Worm (Caenorhabditis elegans) whole organism, young adult: ENCODE results near the gene prx-13.
A peak's percentile ranks its signal among the peaks of the same experiment; 100 is the strongest.

Experiments
- B0019.2 ChIP-seq: fragments of 200-800 bp; sonication (Bioruptor generic); conservative IDR thresholded peaks from 2 replicates; pipeline ENCODE4 v1.3.6; 2022; ENCODE audit warnings: missing genetic modification reagents, missing genetic modification characterization, missing compliant biosample characterization
- B0035.1 ChIP-seq: sonication (generic microtip); optimal IDR thresholded peaks from 2 replicates; lab custom pipeline; 2016; ENCODE audit warnings: missing genetic modification characterization, mild to moderate bottlenecking, missing compliant biosample characterization, missing genotype, missing genetic modification reagents
- B0336.3 ChIP-seq: fragments of 200-800 bp; sonication (Bioruptor generic); IDR thresholded peaks from 2 replicates; pipeline ENCODE4 v1.3.6; 2022; ENCODE audit warnings: missing genetic modification characterization, missing compliant biosample characterization
- F22D6.2 ChIP-seq: sonication (generic microtip); optimal IDR thresholded peaks from 2 replicates; lab custom pipeline; 2016; ENCODE audit warnings: mild to moderate bottlenecking, missing genetic modification characterization, missing compliant biosample characterization
- F49E8.2 ChIP-seq: sonication (generic microtip); optimal IDR thresholded peaks from 3 replicates; lab custom pipeline; 2017; ENCODE audit warnings: missing genetic modification characterization, mild to moderate bottlenecking, missing compliant biosample characterization, antibody characterized with exemption, moderate library complexity; ENCODE audit not compliant: insufficient read depth
- F57A8.1 ChIP-seq: fragments of 200-800 bp; sonication (Bioruptor generic); optimal IDR thresholded peaks from 2 replicates; lab custom pipeline; 2018; ENCODE audit warnings: mild to moderate bottlenecking, missing genetic modification characterization, moderate library complexity, missing compliant biosample characterization
- Y56A3A.18 ChIP-seq: fragments of 200-800 bp; sonication (Bioruptor generic); IDR thresholded peaks from 2 replicates; pipeline ENCODE4 v1.3.6; 2022; ENCODE audit warnings: missing genetic modification reagents, missing genetic modification characterization, missing compliant biosample characterization
- Y95B8A.8 ChIP-seq: fragments of 200-800 bp; sonication (Bioruptor generic); IDR thresholded peaks from 2 replicates; pipeline ENCODE4 v1.3.6; 2022; ENCODE audit warnings: missing genetic modification reagents, missing genetic modification characterization, missing compliant biosample characterization
- akir-1 ChIP-seq: fragments of 200-800 bp; sonication (Bioruptor generic); optimal IDR thresholded peaks from 2 replicates; lab custom pipeline; 2018; ENCODE audit warnings: mild to moderate bottlenecking, missing genetic modification characterization, moderate library complexity, missing compliant biosample characterization
- ama-1 ChIP-seq, 3 experiments: fragments of 150-350 bp in 1 of 3; sonication (generic microtip) in 2 of 3; optimal IDR thresholded peaks; 2 replicates each; lab custom pipeline; 2014 to 2018; ENCODE audit warnings: missing biosample characterization in 2 of 3, missing genetic modification characterization in 2 of 3, missing genetic modification reagents in 2 of 3
- atf-7 ChIP-seq: sonication (generic microtip); optimal IDR thresholded peaks from 2 replicates; lab custom pipeline; 2017; ENCODE audit warnings: mild to moderate bottlenecking, missing genetic modification characterization, missing compliant biosample characterization
- bed-1 ChIP-seq: fragments of 200-800 bp; sonication (Bioruptor generic); IDR thresholded peaks from 2 replicates; pipeline ENCODE4 v1.3.6; 2022; ENCODE audit warnings: missing genetic modification reagents, missing genetic modification characterization, missing compliant biosample characterization
- ccch-3 ChIP-seq: fragments of 200-800 bp; sonication (Bioruptor generic); optimal IDR thresholded peaks from 2 replicates; lab custom pipeline; 2018; ENCODE audit warnings: mild to moderate bottlenecking, missing genetic modification characterization, missing compliant biosample characterization
- cebp-1 ChIP-seq, 2 experiments: fragments of 200-800 bp in 1 of 2; sonication (Bioruptor generic) in 1 of 2; sonication (generic microtip) in 1 of 2; IDR thresholded peaks in 1 of 2; optimal IDR thresholded peaks in 1 of 2; 2 replicates each; pipeline versions ENCODE4 v1.3.6 to Lab custom; 2017 to 2022; ENCODE audit warnings: missing compliant biosample characterization in 2 of 2, missing genetic modification characterization in 2 of 2, mild to moderate bottlenecking in 1 of 2, missing genetic modification reagents in 1 of 2, moderate library complexity in 1 of 2
- cebp-2 ChIP-seq: fragments of 200-800 bp; sonication (Bioruptor generic); IDR thresholded peaks from 2 replicates; pipeline ENCODE4 v1.3.6; 2022; ENCODE audit warnings: missing genetic modification characterization, missing compliant biosample characterization
- ceh-40 ChIP-seq: fragments of 200-800 bp; sonication (Bioruptor generic); IDR thresholded peaks from 2 replicates; pipeline ENCODE4 v1.3.6; 2022; ENCODE audit warnings: missing genetic modification characterization, missing compliant biosample characterization
- chd-7 ChIP-seq: sonication (generic microtip); optimal IDR thresholded peaks from 2 replicates; lab custom pipeline; 2016; ENCODE audit warnings: mild to moderate bottlenecking, missing genetic modification characterization, moderate library complexity, missing compliant biosample characterization
- die-1 ChIP-seq: sonication (generic microtip); optimal IDR thresholded peaks from 2 replicates; lab custom pipeline; 2016; ENCODE audit warnings: missing genotype, mild to moderate bottlenecking, missing genetic modification characterization, missing compliant biosample characterization
- dpl-1 ChIP-seq: fragments of 150-350 bp; optimal IDR thresholded peaks from 2 replicates; lab custom pipeline; 2014; ENCODE audit warnings: missing biosample characterization, missing genetic modification reagents, missing genetic modification characterization
- ets-4 ChIP-seq: fragments of 200-800 bp; sonication (Bioruptor generic); optimal IDR thresholded peaks from 2 replicates; lab custom pipeline; 2018; ENCODE audit warnings: mild to moderate bottlenecking, missing genetic modification characterization, missing compliant biosample characterization
- hlh-26 ChIP-seq: fragments of 200-800 bp; sonication (Bioruptor generic); conservative IDR thresholded peaks from 2 replicates; pipeline ENCODE4 v1.3.6; 2022; ENCODE audit warnings: missing genetic modification reagents, missing genetic modification characterization, missing compliant biosample characterization
- hmg-20 ChIP-seq: fragments of 200-800 bp; sonication (Bioruptor generic); IDR thresholded peaks from 2 replicates; pipeline ENCODE4 v1.3.6; 2022; ENCODE audit warnings: missing genetic modification reagents, missing genetic modification characterization, missing compliant biosample characterization
- let-607 ChIP-seq, 2 experiments: fragments of 200-800 bp in 1 of 2; sonication (Bioruptor generic) in 1 of 2; sonication (generic microtip) in 1 of 2; optimal IDR thresholded peaks; 2 replicates each; lab custom pipeline; 2016 to 2018; ENCODE audit warnings: mild to moderate bottlenecking in 2 of 2, missing compliant biosample characterization in 2 of 2, missing genetic modification characterization in 2 of 2, moderate library complexity in 2 of 2, missing genotype in 1 of 2
- lsy-27 ChIP-seq: sonication (generic microtip); optimal IDR thresholded peaks from 2 replicates; lab custom pipeline; 2017; ENCODE audit warnings: missing genetic modification characterization, mild to moderate bottlenecking, missing compliant biosample characterization, antibody characterized with exemption, missing genotype, borderline replicate concordance; ENCODE audit not compliant: insufficient read depth
- madf-3 ChIP-seq: fragments of 200-800 bp; sonication (Bioruptor generic); IDR thresholded peaks from 2 replicates; pipeline ENCODE4 v1.3.6; 2022; ENCODE audit warnings: missing genetic modification reagents, missing genetic modification characterization, missing compliant biosample characterization
- nfya-1 ChIP-seq: sonication (generic microtip); optimal IDR thresholded peaks from 2 replicates; lab custom pipeline; 2017; ENCODE audit warnings: antibody characterized with exemption, missing compliant biosample characterization, missing genetic modification characterization, borderline replicate concordance; ENCODE audit not compliant: insufficient read depth
- nhr-80 ChIP-seq: sonication (generic microtip); optimal IDR thresholded peaks from 2 replicates; lab custom pipeline; 2016; ENCODE audit warnings: missing genetic modification characterization, missing compliant biosample characterization
- repo-1 ChIP-seq: sonication (generic microtip); optimal IDR thresholded peaks from 2 replicates; lab custom pipeline; 2017; ENCODE audit warnings: mild to moderate bottlenecking, missing genetic modification characterization, missing compliant biosample characterization
- snpc-1.3 ChIP-seq: sonication (generic microtip); optimal IDR thresholded peaks from 2 replicates; lab custom pipeline; 2017; ENCODE audit warnings: missing genetic modification characterization, mild to moderate bottlenecking, missing compliant biosample characterization, antibody characterized with exemption, moderate library complexity, missing genotype, missing genetic modification reagents; ENCODE audit not compliant: insufficient read depth
- sptf-2 ChIP-seq: fragments of 200-800 bp; sonication (Bioruptor generic); optimal IDR thresholded peaks from 2 replicates; lab custom pipeline; 2018; ENCODE audit warnings: mild to moderate bottlenecking, missing genetic modification characterization, missing compliant biosample characterization
- tbx-9 ChIP-seq: sonication (generic microtip); optimal IDR thresholded peaks from 2 replicates; lab custom pipeline; 2016; ENCODE audit warnings: borderline replicate concordance, missing genetic modification characterization, inconsistent platforms, missing compliant biosample characterization

Gene prx-13

DNA sequence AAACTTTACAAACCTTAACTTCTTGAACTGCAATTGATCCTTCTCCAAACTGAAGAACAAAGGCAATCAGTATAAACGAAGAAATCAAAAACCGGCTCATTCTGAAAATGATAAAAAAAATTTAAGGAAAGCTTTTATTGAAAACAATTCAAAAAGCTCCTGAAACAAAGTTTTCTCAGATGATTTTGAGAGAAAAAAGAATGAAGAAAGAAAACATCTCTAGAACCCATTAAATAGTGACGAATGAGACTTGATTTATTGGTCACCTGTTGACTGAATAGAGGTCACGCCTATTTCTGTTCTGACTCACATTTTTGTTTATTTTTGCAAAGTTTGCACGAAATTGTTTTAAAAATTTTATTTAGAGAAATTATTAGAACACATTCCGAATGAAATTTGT lies 40.5 kb downstream of the prx-13 start, which contains the start of gene E04F6.8:
Gene E04F6.8 (minus strand): TSS at position 101 of the 400 bp plus-strand sequence.
- TF ChIP-seq ama-1 (optimal IDR thresholded peaks at IDR 0.05; lab: Kevin White, UChicago) (no peak), ama-1 (GFP tag; optimal IDR thresholded peaks at IDR 0.05; lab: Kevin White, UChicago) (no peak), atf-7 (tag; lab: Kevin White, UChicago) (no peak)

DNA sequence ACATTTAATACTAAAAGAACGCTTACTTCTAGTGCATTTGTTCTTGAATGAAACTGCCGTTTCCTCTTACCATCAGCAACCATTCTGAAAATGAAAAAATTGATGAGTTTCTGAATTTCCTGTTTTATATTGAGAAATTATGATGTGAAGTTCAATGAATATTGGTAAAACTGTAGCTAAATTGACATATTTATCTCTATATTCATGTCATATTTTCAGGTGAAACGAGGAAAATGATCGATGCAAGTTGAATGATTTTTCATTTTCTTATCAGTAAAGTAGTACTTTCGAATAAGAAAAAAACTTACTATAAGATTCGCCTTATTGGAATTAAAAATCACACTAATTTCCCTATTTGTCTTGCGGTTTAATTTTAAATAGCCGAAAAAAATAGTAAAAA lies 41.6 kb downstream of the prx-13 start, which contains the start of gene E04F6.15:
Gene E04F6.15 (minus strand): TSS at position 101 of the 400 bp plus-strand sequence.
- TF ChIP-seq madf-3 (no peak), repo-1 (tag; lab: Kevin White, UChicago) (no peak), ccch-3 (GFP tag; lab: Kevin White, UChicago) (no peak), let-607 (tag; optimal IDR thresholded peaks at IDR 0.05; lab: Kevin White, UChicago) (no peak), nfya-1 (tag; lab: Kevin White, UChicago) (no peak), sptf-2 (GFP tag; lab: Kevin White, UChicago) (no peak), die-1 (tag; lab: Kevin White, UChicago) (no peak), tbx-9 (no peak), F49E8.2 (tag; lab: Kevin White, UChicago) (no peak), Y95B8A.8 (no peak), hlh-26 (GFP tag; lab: Robert Waterston, UW) (no peak), bed-1 (GFP tag; lab: Robert Waterston, UW) (no peak), cebp-1 (GFP tag; IDR thresholded peaks at IDR 0.05; lab: Robert Waterston, UW) (no peak), cebp-1 (tag; optimal IDR thresholded peaks at IDR 0.05; lab: Kevin White, UChicago) (no peak), B0019.2 (GFP tag; lab: Robert Waterston, UW) (no peak), Y56A3A.18 (GFP tag; lab: Robert Waterston, UW) (no peak), snpc-1.3 (tag; lab: Kevin White, UChicago) (no peak), hmg-20 (no peak)

DNA sequence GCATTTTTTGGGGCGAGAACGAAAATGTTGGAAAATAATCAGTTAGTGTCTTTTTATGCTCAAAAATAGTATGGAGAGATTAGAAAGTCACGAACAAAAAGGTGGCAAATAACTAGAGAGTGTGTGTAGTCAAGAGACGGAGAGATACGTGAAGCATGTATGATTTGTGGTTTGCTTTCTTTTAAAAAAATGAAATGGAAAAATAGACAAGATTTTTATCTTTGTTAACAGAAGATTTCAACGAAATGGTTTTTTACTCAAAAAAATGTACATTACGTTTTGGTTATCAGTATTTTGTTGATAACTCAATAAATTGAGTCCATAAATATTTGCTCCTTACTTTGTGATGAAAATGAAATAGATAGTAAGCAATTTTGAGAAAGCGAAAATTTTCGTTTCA lies 43.6 kb downstream of the prx-13 start, which contains the start of gene dhs-7:
Gene dhs-7 (minus strand): TSS at position 277 of the 400 bp plus-strand sequence.
- TF ChIP-seq let-607 (tag; optimal IDR thresholded peaks at IDR 0.05; lab: Kevin White, UChicago) (no peak), nhr-80 (tag; lab: Kevin White, UChicago) (peak; percentile 25)

DNA sequence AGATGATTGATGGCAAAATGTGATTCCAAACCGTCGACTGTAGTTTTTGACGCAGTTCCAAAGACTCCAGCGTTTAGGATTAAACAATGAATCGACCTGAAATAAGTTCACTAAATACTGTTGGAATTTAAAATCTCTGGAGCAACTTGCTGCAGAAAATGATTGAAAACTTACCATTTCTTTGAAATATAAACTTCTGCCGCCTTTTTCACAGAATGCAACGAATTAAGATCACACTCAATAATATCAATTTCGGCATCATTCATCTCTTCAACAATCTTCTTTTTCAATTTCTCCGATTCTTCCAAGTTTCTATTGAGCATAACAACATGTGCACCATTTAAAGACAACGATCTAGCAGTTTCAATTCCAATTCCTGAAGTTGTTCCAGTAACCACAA lies 44.2 kb downstream of the prx-13 start:
- TF ChIP-seq akir-1 (GFP tag; lab: Kevin White, UChicago) (no peak), chd-7 (tag; lab: Kevin White, UChicago) (no peak), F22D6.2 (tag; lab: Kevin White, UChicago) (no peak), cebp-2 (GFP tag; lab: Robert Waterston, UW) (no peak), ceh-40 (GFP tag; lab: Robert Waterston, UW) (no peak), lsy-27 (no peak), Y95B8A.8 (no peak), ets-4 (GFP tag; lab: Kevin White, UChicago) (no peak), B0035.1 (tag; lab: Kevin White, UChicago) (no peak), B0336.3 (GFP tag; lab: Robert Waterston, UW) (no peak), dpl-1 (GFP tag; lab: Kevin White, UChicago) (no peak), F57A8.1 (GFP tag; lab: Kevin White, UChicago) (no peak), F49E8.2 (tag; lab: Kevin White, UChicago) (no peak), repo-1 (tag; lab: Kevin White, UChicago) (no peak)
